Worm (Caenorhabditis elegans) whole organism, late embryonic: ENCODE measurements around the gene snf-5.
A peak's percentile ranks its signal among the peaks of the same experiment; 100 is the strongest.

ENCODE experiments used
- C08G9.2 ChIP-seq: sonication (generic microtip); optimal IDR thresholded peaks from 2 replicates; lab custom pipeline; 2016; ENCODE audit warnings: mild to moderate bottlenecking, missing genetic modification characterization, moderate library complexity, missing compliant biosample characterization
- K02D7.2 ChIP-seq: sonication (generic microtip); optimal IDR thresholded peaks from 2 replicates; lab custom pipeline; 2017; ENCODE audit warnings: mild to moderate bottlenecking, missing genetic modification characterization, missing compliant biosample characterization
- K09A11.1 ChIP-seq: sonication (generic microtip); optimal IDR thresholded peaks from 2 replicates; lab custom pipeline; 2017; ENCODE audit warnings: antibody characterized with exemption, mild to moderate bottlenecking, missing genetic modification characterization, missing compliant biosample characterization; ENCODE audit not compliant: insufficient read depth
- T23F11.4 ChIP-seq: fragments of 200-800 bp; sonication (Bioruptor generic); optimal IDR thresholded peaks from 2 replicates; lab custom pipeline; 2018; ENCODE audit warnings: mild to moderate bottlenecking, missing genetic modification characterization, missing compliant biosample characterization
- Y22D7AL.16 ChIP-seq: sonication (generic microtip); optimal IDR thresholded peaks from 2 replicates; lab custom pipeline; 2016; ENCODE audit warnings: missing genetic modification characterization, missing compliant biosample characterization
- ama-1 ChIP-seq: fragments of 150-350 bp; optimal IDR thresholded peaks from 2 replicates; lab custom pipeline; 2014
- ceh-18 ChIP-seq: sonication (generic microtip); optimal IDR thresholded peaks from 2 replicates; lab custom pipeline; 2016; ENCODE audit warnings: missing genetic modification characterization, missing compliant biosample characterization
- ceh-22 ChIP-seq: sonication (generic microtip); optimal IDR thresholded peaks from 2 replicates; lab custom pipeline; 2017; ENCODE audit warnings: missing biosample characterization, missing genetic modification characterization
- ceh-30 ChIP-seq: fragments of 150-350 bp; optimal IDR thresholded peaks from 2 replicates; lab custom pipeline; 2014; ENCODE audit warnings: missing biosample characterization, missing genetic modification characterization
- ceh-34 ChIP-seq: sonication (generic microtip); optimal IDR thresholded peaks from 2 replicates; lab custom pipeline; 2016; ENCODE audit warnings: mild to moderate bottlenecking, missing genetic modification characterization, missing compliant biosample characterization
- ceh-45 ChIP-seq: fragments of 200-800 bp; sonication (Bioruptor generic); IDR thresholded peaks from 2 replicates; pipeline ENCODE4 v1.3.6; 2022; ENCODE audit warnings: missing genetic modification reagents, missing genetic modification characterization, missing compliant biosample characterization
- ceh-48 ChIP-seq: sonication (generic microtip); optimal IDR thresholded peaks from 2 replicates; lab custom pipeline; 2016; ENCODE audit warnings: missing genetic modification characterization, inconsistent platforms, missing compliant biosample characterization
- ceh-9 ChIP-seq: sonication (generic microtip); optimal IDR thresholded peaks from 2 replicates; lab custom pipeline; 2016; ENCODE audit warnings: mild to moderate bottlenecking, missing genetic modification characterization, inconsistent platforms, missing compliant biosample characterization
- dve-1 ChIP-seq: sonication (generic microtip); optimal IDR thresholded peaks from 2 replicates; lab custom pipeline; 2017; ENCODE audit warnings: antibody characterized with exemption, mild to moderate bottlenecking, missing genetic modification characterization, missing compliant biosample characterization
- elt-2 ChIP-seq: sonication (generic microtip); optimal IDR thresholded peaks from 2 replicates; lab custom pipeline; 2016; ENCODE audit warnings: missing genetic modification reagents, missing genetic modification characterization, missing compliant biosample characterization
- ets-4 ChIP-seq: sonication (generic microtip); optimal IDR thresholded peaks from 2 replicates; lab custom pipeline; 2016; ENCODE audit warnings: missing genetic modification characterization, missing compliant biosample characterization
- eyg-1 ChIP-seq: sonication (generic microtip); optimal IDR thresholded peaks from 2 replicates; lab custom pipeline; 2016; ENCODE audit warnings: missing genotype, missing genetic modification characterization, missing compliant biosample characterization
- fkh-10 ChIP-seq: fragments of 150-350 bp; optimal IDR thresholded peaks from 2 replicates; lab custom pipeline; 2014; ENCODE audit warnings: missing biosample characterization, missing genetic modification reagents, missing genetic modification characterization
- fkh-6 ChIP-seq: sonication (generic microtip); optimal IDR thresholded peaks from 2 replicates; lab custom pipeline; 2016; ENCODE audit warnings: missing genetic modification characterization, missing compliant biosample characterization
- gmeb-2 ChIP-seq: sonication (generic microtip); optimal IDR thresholded peaks from 2 replicates; lab custom pipeline; 2016; ENCODE audit warnings: missing genetic modification characterization, inconsistent platforms, missing compliant biosample characterization
- hlh-6 ChIP-seq: sonication (generic microtip); optimal IDR thresholded peaks from 2 replicates; lab custom pipeline; 2016; ENCODE audit warnings: missing genotype, missing genetic modification characterization, missing compliant biosample characterization
- madf-2 ChIP-seq: sonication (generic microtip); optimal IDR thresholded peaks from 2 replicates; lab custom pipeline; 2017; ENCODE audit warnings: missing genetic modification characterization, missing compliant biosample characterization
- mec-3 ChIP-seq: sonication (generic microtip); optimal IDR thresholded peaks from 2 replicates; lab custom pipeline; 2016; ENCODE audit warnings: borderline replicate concordance, missing genetic modification characterization, missing compliant biosample characterization
- nhr-11 ChIP-seq: fragments of 150-350 bp; optimal IDR thresholded peaks from 2 replicates; lab custom pipeline; 2014; ENCODE audit warnings: missing biosample characterization, missing genetic modification characterization
- npax-4 ChIP-seq: sonication (generic microtip); optimal IDR thresholded peaks from 2 replicates; lab custom pipeline; 2016; ENCODE audit warnings: missing genetic modification characterization, missing compliant biosample characterization
- odd-2 ChIP-seq: sonication (generic microtip); optimal IDR thresholded peaks from 2 replicates; lab custom pipeline; 2017; ENCODE audit warnings: antibody characterized with exemption, mild to moderate bottlenecking, missing genetic modification characterization, missing compliant biosample characterization
- pax-1 ChIP-seq: fragments of 150-350 bp; optimal IDR thresholded peaks from 2 replicates; lab custom pipeline; 2014; ENCODE audit warnings: missing biosample characterization, missing genetic modification characterization
- pha-2 ChIP-seq: sonication (generic microtip); optimal IDR thresholded peaks from 2 replicates; lab custom pipeline; 2017; ENCODE audit warnings: mild to moderate bottlenecking, missing genetic modification characterization, missing compliant biosample characterization
- rnt-1 ChIP-seq: sonication (generic microtip); optimal IDR thresholded peaks from 2 replicates; lab custom pipeline; 2016; ENCODE audit warnings: missing genetic modification characterization, missing compliant biosample characterization
- sdc-2 ChIP-seq: sonication (generic microtip); optimal IDR thresholded peaks from 2 replicates; lab custom pipeline; 2016; ENCODE audit warnings: missing genotype, missing genetic modification characterization, missing compliant biosample characterization
- sox-4 ChIP-seq: sonication (generic microtip); optimal IDR thresholded peaks from 2 replicates; lab custom pipeline; 2017; ENCODE audit warnings: mild to moderate bottlenecking, missing genetic modification characterization, inconsistent platforms, missing compliant biosample characterization
- syd-9 ChIP-seq: sonication (generic microtip); optimal IDR thresholded peaks from 2 replicates; lab custom pipeline; 2016; ENCODE audit warnings: mild to moderate bottlenecking, missing genetic modification characterization, moderate library complexity, missing compliant biosample characterization
- tbx-2 ChIP-seq: sonication (generic microtip); optimal IDR thresholded peaks from 2 replicates; lab custom pipeline; 2016; ENCODE audit warnings: missing genetic modification characterization, missing compliant biosample characterization
- tbx-7 ChIP-seq: sonication (generic microtip); optimal IDR thresholded peaks from 2 replicates; lab custom pipeline; 2016; ENCODE audit warnings: missing genotype, missing genetic modification characterization, missing compliant biosample characterization
- ttx-3 ChIP-seq: sonication (generic microtip); optimal IDR thresholded peaks from 2 replicates; lab custom pipeline; 2016; ENCODE audit warnings: missing genetic modification reagents, missing genetic modification characterization, missing compliant biosample characterization
- unc-42 ChIP-seq: sonication (generic microtip); optimal IDR thresholded peaks from 2 replicates; lab custom pipeline; 2016; ENCODE audit warnings: missing genotype, missing genetic modification characterization, missing compliant biosample characterization
- unc-86 ChIP-seq: sonication (generic microtip); optimal IDR thresholded peaks from 2 replicates; lab custom pipeline; 2016; ENCODE audit warnings: missing genetic modification characterization, missing compliant biosample characterization
- zip-5 ChIP-seq: sonication (generic microtip); optimal IDR thresholded peaks from 2 replicates; lab custom pipeline; 2016; ENCODE audit warnings: missing genetic modification characterization, missing compliant biosample characterization

The snf-5 gene

DNA sequence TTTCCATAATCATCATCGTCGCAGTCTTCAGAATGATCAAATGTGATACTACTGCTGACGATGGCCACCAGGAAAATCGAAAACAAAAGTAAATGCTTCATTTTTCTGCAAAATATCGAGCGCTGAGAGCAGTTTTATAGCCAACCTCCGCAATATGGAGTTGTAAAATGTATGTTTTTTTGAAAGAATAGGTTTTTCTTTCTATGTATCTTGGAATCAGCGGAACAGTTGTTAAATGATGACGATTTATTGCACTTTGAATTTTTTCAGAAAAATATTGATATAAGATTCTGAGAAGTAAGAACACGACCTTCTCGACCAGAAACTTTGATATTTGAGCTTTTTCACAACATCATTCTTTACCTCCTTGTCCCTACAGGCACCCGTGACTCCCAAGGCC lies 36.7 kb downstream of the snf-5 start, which contains the start of gene Y46G5A.23:
TSS of gene Y46G5A.23 (minus strand) at position 101 of the 400 bp plus-strand sequence.
- TF ChIP-seq ama-1 (no peak), ceh-45 (GFP tag; lab: Robert Waterston, UW) (no peak), K02D7.2 (tag; lab: Kevin White, UChicago) (no peak), fkh-6 (tag; lab: Kevin White, UChicago) (no peak), eyg-1 (no peak), C08G9.2 (tag; lab: Kevin White, UChicago) (no peak), ceh-18 (tag; lab: Kevin White, UChicago) (no peak), madf-2 (tag; lab: Kevin White, UChicago) (no peak), npax-4 (tag; lab: Kevin White, UChicago) (no peak), zip-5 (tag; lab: Kevin White, UChicago) (no peak), pax-1 (tag; lab: Kevin White, UChicago) (no peak), tbx-2 (no peak), T23F11.4 (GFP tag; lab: Kevin White, UChicago) (no peak), ceh-22 (tag; lab: Kevin White, UChicago) (no peak), ceh-9 (tag; lab: Kevin White, UChicago) (no peak)
- TF ChIP-seq, all 69 proteins: peak for 0

DNA sequence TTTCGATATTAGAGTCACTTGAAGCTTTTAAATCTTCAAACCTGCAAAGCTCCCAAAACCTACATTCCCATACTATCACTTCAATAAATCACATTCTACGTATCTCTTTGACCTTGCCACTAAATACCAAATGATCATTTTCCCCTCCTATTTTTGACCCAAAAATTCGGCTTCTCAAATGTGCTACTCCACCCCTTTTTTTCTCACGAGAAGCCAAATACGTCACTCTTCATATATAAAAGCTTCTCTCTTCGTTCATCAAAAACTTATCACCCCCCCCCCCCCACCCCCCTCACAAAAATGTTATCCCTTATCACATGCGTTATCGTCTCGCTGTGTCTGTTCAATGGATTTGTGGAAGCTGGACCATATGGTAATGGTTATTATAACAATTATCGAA lies 38.8 kb downstream of the snf-5 start, which contains the start of gene Y46G5A.38:
TSS of gene Y46G5A.38 (plus strand) at position 301 of the 400 bp plus-strand sequence.
- TF ChIP-seq ceh-48 (tag; lab: Kevin White, UChicago) (no peak), ceh-9 (tag; lab: Kevin White, UChicago) (no peak), odd-2 (no peak), sox-4 (tag; lab: Kevin White, UChicago) (no peak), sdc-2 (tag; lab: Kevin White, UChicago) (no peak), tbx-7 (tag; lab: Kevin White, UChicago) (no peak), unc-86 (tag; lab: Kevin White, UChicago) (no peak), gmeb-2 (tag; lab: Kevin White, UChicago) (no peak), ets-4 (tag; lab: Kevin White, UChicago) (no peak), K09A11.1 (tag; lab: Kevin White, UChicago) (no peak), unc-42 (no peak), Y22D7AL.16 (tag; lab: Kevin White, UChicago) (no peak), fkh-10 (GFP tag; lab: Kevin White, UChicago) (no peak), mec-3 (tag; lab: Kevin White, UChicago) (no peak), ttx-3 (no peak), nhr-11 (tag; lab: Kevin White, UChicago) (no peak), zip-5 (tag; lab: Kevin White, UChicago) (no peak), syd-9 (tag; lab: Kevin White, UChicago) (no peak), pha-2 (tag; lab: Kevin White, UChicago) (no peak)

DNA sequence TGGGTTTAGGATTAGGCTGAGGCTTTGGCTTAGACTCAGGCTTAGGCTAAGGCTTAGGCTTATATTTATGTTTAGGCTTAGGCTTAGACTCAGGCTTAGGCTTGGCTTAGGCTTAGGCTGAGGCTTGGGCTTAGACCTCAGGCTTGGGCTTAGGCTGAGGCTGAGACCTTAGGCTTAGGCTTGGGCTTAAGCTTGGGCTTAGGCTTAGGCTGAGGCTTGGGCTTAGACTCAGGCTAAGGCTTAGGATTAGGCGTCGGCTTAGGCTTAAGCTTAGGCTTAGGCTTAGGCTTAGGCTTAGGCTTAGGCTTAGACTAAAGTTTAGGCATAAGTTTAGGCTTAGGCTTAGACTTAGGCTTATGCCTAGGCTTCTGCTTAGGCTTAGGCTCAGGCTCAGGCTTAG lies 41.1 kb downstream of the snf-5 start:
- TF ChIP-seq sox-4 (tag; lab: Kevin White, UChicago) = peak; percentile 10
- TF ChIP-seq dve-1 (tag; lab: Kevin White, UChicago) = peak; percentile 96
- peak; percentile 71 for TF ChIP-seq hlh-6 (tag; lab: Kevin White, UChicago)
- TF ChIP-seq ama-1 = no peak

DNA sequence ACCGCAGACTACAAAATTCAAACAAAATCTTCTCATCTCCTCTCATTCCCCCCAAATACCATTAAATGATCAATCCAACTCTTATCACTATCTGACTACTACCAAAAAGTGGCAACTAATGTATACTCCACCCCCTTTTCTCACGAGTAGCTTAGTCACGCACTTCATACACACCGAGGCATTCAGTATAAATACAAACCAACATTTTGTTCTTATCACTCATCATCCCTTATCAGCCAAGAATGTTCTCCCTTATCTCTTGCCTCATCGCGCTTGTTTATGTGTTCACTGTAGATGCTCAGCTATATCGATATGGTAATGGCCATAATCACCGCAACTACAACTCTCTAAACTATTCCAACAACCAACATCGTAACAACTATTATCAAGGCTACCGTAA lies 42.1 kb downstream of the snf-5 start, which contains the start of gene Y46G5A.36:
TSS of gene Y46G5A.36 (plus strand) at position 243 of the 400 bp plus-strand sequence.
- TF ChIP-seq ceh-34 (tag; lab: Kevin White, UChicago) = no peak
- TF ChIP-seq ceh-30 (tag; lab: Kevin White, UChicago) = no peak
- no peak for TF ChIP-seq rnt-1 (tag; lab: Kevin White, UChicago)
- peak; percentile 94 for TF ChIP-seq elt-2 (tag; lab: Kevin White, UChicago)
- no peak for TF ChIP-seq dve-1 (tag; lab: Kevin White, UChicago)
- TF ChIP-seq, all 69 proteins: peak for 1
